Comparison of ENCODE assay signal across 1 fruit fly cellular context in genomic region chrX:6599233-6599632, dm6.
A peak's percentile ranks its signal among the peaks of the same experiment; 100 is the strongest.
TF ChIP-seq lines count a peak whose summit lies in the region.

No protein-coding gene starts in this region.

TF ChIP-seq in whole organism, embryonic, 481 proteins besides CTCF, POLR2A, EP300 and RAD21 (continued from another document and continues in another):
- TF ChIP-seq Hsf (GFP tag; optimal IDR thresholded peaks at IDR 0.05; lab: Kevin White, UChicago) = peak; percentile 30
- no peak for TF ChIP-seq CG8359 (GFP tag; optimal IDR thresholded peaks at IDR 0.05; lab: Kevin White, UChicago; ENCODE audit: borderline replicate concordance)
- TF ChIP-seq dan (GFP tag; IDR thresholded peaks at IDR 0.05; lab: Robert Waterston, UW) = peak; percentile 56; the same call in 1 of the 2 replicates
- peak; percentile 85 for TF ChIP-seq slp2 (GFP tag; optimal IDR thresholded peaks at IDR 0.05; lab: Kevin White, UChicago)
- no peak for TF ChIP-seq fd3F (GFP tag; optimal IDR thresholded peaks at IDR 0.05; lab: Kevin White, UChicago)
- no peak for TF ChIP-seq NC2β (GFP tag; optimal IDR thresholded peaks at IDR 0.05; lab: Kevin White, UChicago)
- peak; percentile 83 for TF ChIP-seq NK7.1 (GFP tag; optimal IDR thresholded peaks at IDR 0.05; lab: Kevin White, UChicago)
- TF ChIP-seq p53 (GFP tag; optimal IDR thresholded peaks at IDR 0.05; lab: Kevin White, UChicago) = peak; percentile 65
- TF ChIP-seq CG34422 (GFP tag; IDR thresholded peaks at IDR 0.05; lab: Robert Waterston, UW) = peak; percentile 99
- TF ChIP-seq Dek (tag; optimal IDR thresholded peaks at IDR 0.05; lab: Kevin White, UChicago) = no peak
- peak; percentile 96 for TF ChIP-seq klu (GFP tag; IDR thresholded peaks at IDR 0.05; lab: Robert Waterston, UW)
- TF ChIP-seq ATbp (GFP tag; optimal IDR thresholded peaks at IDR 0.05; lab: Kevin White, UChicago) = peak; percentile 76
- peak; percentile 76 for TF ChIP-seq z (GFP tag; IDR thresholded peaks at IDR 0.05; lab: Robert Waterston, UW)
- TF ChIP-seq tna (GFP tag; IDR thresholded peaks at IDR 0.05; lab: Robert Waterston, UW; ENCODE audit: partially characterized antibody) = no peak
- TF ChIP-seq D (optimal IDR thresholded peaks at IDR 0.05; lab: Kevin White, UChicago) = no peak
- peak; percentile 68 for TF ChIP-seq D (GFP tag; optimal IDR thresholded peaks at IDR 0.05; lab: Kevin White, UChicago)
- no peak for TF ChIP-seq CG7963 (GFP tag; IDR thresholded peaks at IDR 0.05; lab: Robert Waterston, UW; ENCODE audit: partially characterized antibody)
- TF ChIP-seq CG11723 (GFP tag; optimal IDR thresholded peaks at IDR 0.05; lab: Kevin White, UChicago) = no peak
- TF ChIP-seq HHEX (GFP tag; optimal IDR thresholded peaks at IDR 0.05; lab: Kevin White, UChicago) = peak; percentile 88
- peak; percentile 98 for TF ChIP-seq ase (GFP tag; IDR thresholded peaks at IDR 0.05; lab: Robert Waterston, UW)
- no peak for TF ChIP-seq kni (GFP tag; optimal IDR thresholded peaks at IDR 0.05; lab: Kevin White, UChicago)
- peak; percentile 79 for TF ChIP-seq kay (GFP tag; optimal IDR thresholded peaks at IDR 0.05; lab: Kevin White, UChicago)
- no peak for TF ChIP-seq gcm (GFP tag; optimal IDR thresholded peaks at IDR 0.05; lab: Kevin White, UChicago)
- TF ChIP-seq peb (GFP tag; IDR thresholded peaks at IDR 0.05; lab: Robert Waterston, UW) = peak; percentile 95
- no peak for TF ChIP-seq CG32767 (GFP tag; IDR thresholded peaks at IDR 0.05; lab: Robert Waterston, UW)
- no peak for TF ChIP-seq Vsx1 (GFP tag; optimal IDR thresholded peaks at IDR 0.05; lab: Kevin White, UChicago)
- no peak for TF ChIP-seq gem (tag; optimal IDR thresholded peaks at IDR 0.05; lab: Kevin White, UChicago)
- TF ChIP-seq sima (GFP tag; optimal IDR thresholded peaks at IDR 0.05; lab: Kevin White, UChicago) = peak; percentile 62
- no peak for TF ChIP-seq lov (optimal IDR thresholded peaks at IDR 0.05; lab: Kevin White, UChicago)
- peak; percentile 96 for TF ChIP-seq lov (GFP tag; IDR thresholded peaks at IDR 0.05; lab: Robert Waterston, UW)
- peak; percentile 93 for TF ChIP-seq bowl (GFP tag; IDR thresholded peaks at IDR 0.05; lab: Robert Waterston, UW)
- no peak for TF ChIP-seq cg (GFP tag; optimal IDR thresholded peaks at IDR 0.05; lab: Kevin White, UChicago)
- no peak for TF ChIP-seq CG9437 (GFP tag; optimal IDR thresholded peaks at IDR 0.05; lab: Kevin White, UChicago)
- peak; percentile 26 for TF ChIP-seq CG3163 (GFP tag; optimal IDR thresholded peaks at IDR 0.05; lab: Kevin White, UChicago)
- TF ChIP-seq CG11085 (GFP tag; IDR thresholded peaks at IDR 0.05; lab: Robert Waterston, UW) = peak; percentile 97
- no peak for TF ChIP-seq Elba2 (GFP tag; optimal IDR thresholded peaks at IDR 0.05; lab: Kevin White, UChicago)
- TF ChIP-seq schlank (tag; optimal IDR thresholded peaks at IDR 0.05; lab: Kevin White, UChicago) = no peak
- TF ChIP-seq scrt (GFP tag; optimal IDR thresholded peaks at IDR 0.05; lab: Kevin White, UChicago) = peak; percentile 83
- TF ChIP-seq stc (GFP tag; IDR thresholded peaks at IDR 0.05; lab: Robert Waterston, UW) = peak; percentile 98
- TF ChIP-seq eve (GFP tag; optimal IDR thresholded peaks at IDR 0.05; lab: Kevin White, UChicago) = no peak
- TF ChIP-seq C15 (GFP tag; IDR thresholded peaks at IDR 0.05; lab: Robert Waterston, UW) = peak; percentile 86
- TF ChIP-seq pros (GFP tag; optimal IDR thresholded peaks at IDR 0.05; lab: Kevin White, UChicago) = no peak
- peak; percentile 55 for TF ChIP-seq Oli (tag; optimal IDR thresholded peaks at IDR 0.05; lab: Kevin White, UChicago)
- peak in 1 of 2 experiments; percentile 88 for TF ChIP-seq dpn (GFP tag; optimal IDR thresholded peaks at IDR 0.05; lab: Kevin White, UChicago)
- peak; percentile 53; the same call in 1 of the 2 replicates for TF ChIP-seq Bgb (GFP tag; IDR thresholded peaks at IDR 0.05; lab: Robert Waterston, UW; ENCODE audit: partially characterized antibody)
- TF ChIP-seq eyg (GFP tag; optimal IDR thresholded peaks at IDR 0.05; lab: Kevin White, UChicago) = peak; percentile 83
- TF ChIP-seq sna (GFP tag; IDR thresholded peaks at IDR 0.05; lab: Robert Waterston, UW; ENCODE audit: partially characterized antibody) = no peak
- TF ChIP-seq CG1603 (tag; optimal IDR thresholded peaks at IDR 0.05; lab: Kevin White, UChicago) = peak; percentile 59
- no peak for TF ChIP-seq unc-4 (GFP tag; IDR thresholded peaks at IDR 0.05; lab: Robert Waterston, UW; ENCODE audit: partially characterized antibody)
- TF ChIP-seq ftz-f1 (GFP tag; optimal IDR thresholded peaks at IDR 0.05; lab: Kevin White, UChicago) = peak; percentile 62
- peak; percentile 92 for TF ChIP-seq CG11093 (GFP tag; IDR thresholded peaks at IDR 0.05; lab: Robert Waterston, UW)
- TF ChIP-seq CG17328 (GFP tag; IDR thresholded peaks at IDR 0.05; lab: Robert Waterston, UW) = no peak
- TF ChIP-seq gro (GFP tag; optimal IDR thresholded peaks at IDR 0.05; lab: Kevin White, UChicago) = peak; percentile 89
- TF ChIP-seq CG6791 (GFP tag; IDR thresholded peaks at IDR 0.05; lab: Robert Waterston, UW; ENCODE audit: partially characterized antibody) = peak; percentile 50; the same call in 1 of the 3 replicates
- TF ChIP-seq Camta (GFP tag; optimal IDR thresholded peaks at IDR 0.05; lab: Kevin White, UChicago) = peak; percentile 86
- no peak for TF ChIP-seq Usf (GFP tag; optimal IDR thresholded peaks at IDR 0.05; lab: Kevin White, UChicago)
- TF ChIP-seq tgo (GFP tag; IDR thresholded peaks at IDR 0.05; lab: Robert Waterston, UW) = peak; percentile 99
- TF ChIP-seq esg (GFP tag; conservative IDR thresholded peaks at IDR 0.05; lab: Robert Waterston, UW) = peak; percentile 95
- TF ChIP-seq CG31365 (tag; optimal IDR thresholded peaks at IDR 0.05; lab: Kevin White, UChicago) = peak; percentile 64
- peak; percentile 81 for TF ChIP-seq CG18262 (tag; optimal IDR thresholded peaks at IDR 0.05; lab: Kevin White, UChicago)
- TF ChIP-seq CG6272 (GFP tag; IDR thresholded peaks at IDR 0.05; lab: Robert Waterston, UW) = peak; percentile 97
- TF ChIP-seq Hey (tag; optimal IDR thresholded peaks at IDR 0.05; lab: Kevin White, UChicago) = no peak
- peak; percentile 85 for TF ChIP-seq CG17361 (GFP tag; IDR thresholded peaks at IDR 0.05; lab: Robert Waterston, UW)
- TF ChIP-seq Nf-YA (GFP tag; IDR thresholded peaks at IDR 0.05; lab: Robert Waterston, UW) = peak; percentile 95
- no peak for TF ChIP-seq jing (GFP tag; optimal IDR thresholded peaks at IDR 0.05; lab: Kevin White, UChicago)
- peak; percentile 66 for TF ChIP-seq pb (GFP tag; optimal IDR thresholded peaks at IDR 0.05; lab: Kevin White, UChicago)
- TF ChIP-seq CG11456 (GFP tag; IDR thresholded peaks at IDR 0.05; lab: Robert Waterston, UW) = peak; percentile 98
- peak; percentile 95 for TF ChIP-seq cas (GFP tag; IDR thresholded peaks at IDR 0.05; lab: Robert Waterston, UW)
- TF ChIP-seq lbe (GFP tag; optimal IDR thresholded peaks at IDR 0.05; lab: Kevin White, UChicago) = peak; percentile 93
- TF ChIP-seq dmrt99B (tag; optimal IDR thresholded peaks at IDR 0.05; lab: Kevin White, UChicago) = peak; percentile 91
- no peak for TF ChIP-seq CG12942 (GFP tag; optimal IDR thresholded peaks at IDR 0.05; lab: Kevin White, UChicago)
- peak; percentile 92 for TF ChIP-seq toy (GFP tag; IDR thresholded peaks at IDR 0.05; lab: Robert Waterston, UW)
- no peak for TF ChIP-seq run (tag; optimal IDR thresholded peaks at IDR 0.05; lab: Kevin White, UChicago)
- TF ChIP-seq fd96Cb (tag; optimal IDR thresholded peaks at IDR 0.05; lab: Kevin White, UChicago) = peak; percentile 90
- TF ChIP-seq stwl (tag; optimal IDR thresholded peaks at IDR 0.05; lab: Kevin White, UChicago) = peak; percentile 67
- TF ChIP-seq CG6654 (GFP tag; optimal IDR thresholded peaks at IDR 0.05; lab: Kevin White, UChicago) = peak; percentile 43
- TF ChIP-seq CG34376 (GFP tag; optimal IDR thresholded peaks at IDR 0.05; lab: Kevin White, UChicago) = peak; percentile 37
- peak; percentile 98 for TF ChIP-seq MBD-R2 (GFP tag; IDR thresholded peaks at IDR 0.05; lab: Robert Waterston, UW)
- no peak for TF ChIP-seq CG1529 (GFP tag; optimal IDR thresholded peaks at IDR 0.05; lab: Kevin White, UChicago)
- TF ChIP-seq Dad (GFP tag; optimal IDR thresholded peaks at IDR 0.05; lab: Kevin White, UChicago) = peak; percentile 83
- TF ChIP-seq Scr (GFP tag; IDR thresholded peaks at IDR 0.05; lab: Robert Waterston, UW; ENCODE audit: partially characterized antibody) = no peak
- TF ChIP-seq da (GFP tag; optimal IDR thresholded peaks at IDR 0.05; lab: Kevin White, UChicago) = no peak
- peak; percentile 92 for TF ChIP-seq ind (GFP tag; optimal IDR thresholded peaks at IDR 0.05; lab: Kevin White, UChicago)
- peak; percentile 94 for TF ChIP-seq CG18476 (GFP tag; optimal IDR thresholded peaks at IDR 0.05; lab: Kevin White, UChicago)
- TF ChIP-seq phol (tag; optimal IDR thresholded peaks at IDR 0.05; lab: Kevin White, UChicago) = peak; percentile 88
- no peak for TF ChIP-seq CG10431 (GFP tag; optimal IDR thresholded peaks at IDR 0.05; lab: Kevin White, UChicago)
- peak; percentile 97 for TF ChIP-seq CG6689 (GFP tag; IDR thresholded peaks at IDR 0.05; lab: Robert Waterston, UW)
- TF ChIP-seq H2.0 (GFP tag; IDR thresholded peaks at IDR 0.05; lab: Robert Waterston, UW) = no peak
- no peak for TF ChIP-seq tx (GFP tag; optimal IDR thresholded peaks at IDR 0.05; lab: Kevin White, UChicago)
- no peak for TF ChIP-seq CG2120 (GFP tag; optimal IDR thresholded peaks at IDR 0.05; lab: Kevin White, UChicago)
- peak; percentile 94 for TF ChIP-seq mam (GFP tag; optimal IDR thresholded peaks at IDR 0.05; lab: Kevin White, UChicago)
- peak; percentile 87 for TF ChIP-seq CG17385 (GFP tag; optimal IDR thresholded peaks at IDR 0.05; lab: Kevin White, UChicago)
- peak; percentile 77 for TF ChIP-seq CG14710 (tag; optimal IDR thresholded peaks at IDR 0.05; lab: Kevin White, UChicago)
- TF ChIP-seq Antp (GFP tag; optimal IDR thresholded peaks at IDR 0.05; lab: Kevin White, UChicago) = peak; percentile 91
- peak; percentile 50 for TF ChIP-seq btn (GFP tag; optimal IDR thresholded peaks at IDR 0.05; lab: Kevin White, UChicago)
- peak; percentile 66 for TF ChIP-seq CG13775 (GFP tag; optimal IDR thresholded peaks at IDR 0.05; lab: Kevin White, UChicago)
- TF ChIP-seq NFAT (GFP tag; IDR thresholded peaks at IDR 0.05; lab: Robert Waterston, UW) = peak; percentile 98
- TF ChIP-seq CG17829 (tag; optimal IDR thresholded peaks at IDR 0.05; lab: Kevin White, UChicago) = peak; percentile 60
- peak; percentile 86 for TF ChIP-seq CG1233 (GFP tag; optimal IDR thresholded peaks at IDR 0.05; lab: Kevin White, UChicago)
- TF ChIP-seq Pdp1 (GFP tag; optimal IDR thresholded peaks at IDR 0.05; lab: Kevin White, UChicago) = peak; percentile 87 to 90
- TF ChIP-seq B-H1 (GFP tag; IDR thresholded peaks at IDR 0.05; lab: Robert Waterston, UW) = peak; percentile 98
- no peak for TF ChIP-seq chinmo (GFP tag; IDR thresholded peaks at IDR 0.05; lab: Robert Waterston, UW; ENCODE audit: partially characterized antibody)
- peak; percentile 76 for TF ChIP-seq CG10565 (GFP tag; optimal IDR thresholded peaks at IDR 0.05; lab: Kevin White, UChicago)
- peak; percentile 59; the same call in 1 of the 2 replicates for TF ChIP-seq Dip2 (GFP tag; IDR thresholded peaks at IDR 0.05; lab: Robert Waterston, UW)
- TF ChIP-seq CG8765 (GFP tag; IDR thresholded peaks at IDR 0.05; lab: Robert Waterston, UW) = peak; percentile 96
- peak; percentile 63 for TF ChIP-seq CG6254 (GFP tag; optimal IDR thresholded peaks at IDR 0.05; lab: Kevin White, UChicago)
- peak; percentile 95 for TF ChIP-seq Xrp1 (GFP tag; IDR thresholded peaks at IDR 0.05; lab: Robert Waterston, UW)
- peak; percentile 73; the same call in 1 of the 2 replicates for TF ChIP-seq CG42726 (GFP tag; IDR thresholded peaks at IDR 0.05; lab: Robert Waterston, UW; ENCODE audit: partially characterized antibody)
- TF ChIP-seq Asciz (GFP tag; optimal IDR thresholded peaks at IDR 0.05; lab: Kevin White, UChicago) = peak; percentile 80
- no peak for TF ChIP-seq shn (GFP tag; optimal IDR thresholded peaks at IDR 0.05; lab: Kevin White, UChicago)
- no peak for TF ChIP-seq Atf3 (GFP tag; optimal IDR thresholded peaks at IDR 0.05; lab: Kevin White, UChicago)
- TF ChIP-seq Lpt (GFP tag; optimal IDR thresholded peaks at IDR 0.05; lab: Kevin White, UChicago) = no peak
- TF ChIP-seq CG8290 (GFP tag; optimal IDR thresholded peaks at IDR 0.05; lab: Kevin White, UChicago) = peak; percentile 13
- TF ChIP-seq CG8290 (tag; optimal IDR thresholded peaks at IDR 0.05; lab: Kevin White, UChicago) = peak in 1 of 2 experiments; percentile 66
- TF ChIP-seq CG5245 (GFP tag; optimal IDR thresholded peaks at IDR 0.05; lab: Kevin White, UChicago) = peak; percentile 82
- TF ChIP-seq CG6765 (GFP tag; optimal IDR thresholded peaks at IDR 0.05; lab: Kevin White, UChicago) = peak; percentile 7
- TF ChIP-seq bab2 (GFP tag; optimal IDR thresholded peaks at IDR 0.05; lab: Kevin White, UChicago) = peak; percentile 86
- TF ChIP-seq CG32532 (GFP tag; IDR thresholded peaks at IDR 0.05; lab: Robert Waterston, UW) = peak; percentile 93
- TF ChIP-seq lola (GFP tag; optimal IDR thresholded peaks at IDR 0.05; lab: Kevin White, UChicago) = no peak
- TF ChIP-seq CG13624 (GFP tag; optimal IDR thresholded peaks at IDR 0.05; lab: Kevin White, UChicago) = peak; percentile 91
- TF ChIP-seq Max (GFP tag; optimal IDR thresholded peaks at IDR 0.05; lab: Kevin White, UChicago) = peak; percentile 89
- no peak for TF ChIP-seq Kr (GFP tag; optimal IDR thresholded peaks at IDR 0.05; lab: Kevin White, UChicago)
- peak; percentile 81 for TF ChIP-seq Fer2 (tag; optimal IDR thresholded peaks at IDR 0.05; lab: Kevin White, UChicago)
- TF ChIP-seq Six4 (GFP tag; optimal IDR thresholded peaks at IDR 0.05; lab: Kevin White, UChicago) = peak; percentile 83
- peak; percentile 7 for TF ChIP-seq sqz (GFP tag; optimal IDR thresholded peaks at IDR 0.05; lab: Kevin White, UChicago)
- peak; percentile 71; the same call in 1 of the 2 replicates for TF ChIP-seq Doc2 (GFP tag; IDR thresholded peaks at IDR 0.05; lab: Robert Waterston, UW)
- peak; percentile 95 for TF ChIP-seq Meics (GFP tag; optimal IDR thresholded peaks at IDR 0.05; lab: Kevin White, UChicago)
- peak; percentile 88 for TF ChIP-seq CG3281 (GFP tag; optimal IDR thresholded peaks at IDR 0.05; lab: Kevin White, UChicago)
- peak; percentile 63 for TF ChIP-seq CG5953 (GFP tag; IDR thresholded peaks at IDR 0.05; lab: Robert Waterston, UW)
- peak; percentile 84 for TF ChIP-seq pum (GFP tag; optimal IDR thresholded peaks at IDR 0.05; lab: Kevin White, UChicago)
- TF ChIP-seq Hr3 (GFP tag; optimal IDR thresholded peaks at IDR 0.05; lab: Kevin White, UChicago) = no peak
- peak; percentile 98 for TF ChIP-seq HLH3B (GFP tag; IDR thresholded peaks at IDR 0.05; lab: Robert Waterston, UW)
- no peak for TF ChIP-seq CG4282 (GFP tag; optimal IDR thresholded peaks at IDR 0.05; lab: Kevin White, UChicago)
